Fruit fly (Drosophila melanogaster) whole organism: Measurements from ENCODE around the gene Bub1.

Experiments used
- CG8478 ChIP-seq: fragments of >200 bp; optimal IDR thresholded peaks from 2 replicates; lab custom pipeline; 2018; ENCODE audit warnings: inconsistent platforms
- Dll ChIP-seq: fragments of >200 bp; optimal IDR thresholded peaks from 2 replicates; lab custom pipeline; 2017
- EcR ChIP-seq, 2 experiments: fragments of >200 bp; optimal IDR thresholded peaks; 2 replicates each; lab custom pipeline; 2017; ENCODE audit warnings: missing biosample characterization in 2 of 2, missing genetic modification characterization in 2 of 2, missing genetic modification reagents in 2 of 2
- pan ChIP-seq: fragments of >200 bp; optimal IDR thresholded peaks from 2 replicates; lab custom pipeline; 2017
- psq ChIP-seq: fragments of >200 bp; optimal IDR thresholded peaks from 2 replicates; lab custom pipeline; 2017
- usp ChIP-seq: fragments of >200 bp; optimal IDR thresholded peaks from 2 replicates; lab custom pipeline; 2017; ENCODE audit warnings: missing biosample characterization, missing genetic modification characterization, mixed read lengths

DNA sequence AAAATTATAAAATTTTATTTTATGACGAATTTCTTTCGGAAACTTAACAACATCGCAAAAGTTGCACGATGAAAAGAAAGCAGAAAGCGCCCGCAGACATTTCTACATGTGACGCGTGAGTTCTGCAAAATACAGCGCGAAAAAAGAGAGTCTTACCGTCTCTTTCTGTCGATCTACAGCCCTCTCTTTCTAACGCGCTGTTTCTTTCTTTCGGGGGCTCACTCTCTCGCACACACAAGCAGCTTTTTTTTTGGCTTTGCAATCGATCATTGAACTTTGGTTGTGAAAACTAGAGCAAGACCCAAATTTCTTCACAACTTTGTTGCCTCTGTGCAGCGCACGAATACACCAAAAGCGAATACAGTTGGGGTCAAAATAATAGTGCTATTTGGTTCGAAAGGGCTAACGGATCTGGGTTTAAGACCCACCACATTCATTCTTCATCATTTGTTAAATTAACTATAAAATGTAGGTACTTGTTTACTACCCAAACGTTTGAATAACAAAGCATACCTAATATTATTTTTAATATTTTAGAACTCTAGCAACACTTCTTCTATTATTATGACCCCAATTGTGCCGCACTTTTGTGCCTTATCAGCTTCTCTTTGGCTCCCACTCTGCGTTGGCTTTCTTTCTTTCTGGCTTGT is 20.4 kb downstream of the Bub1 start:
- TF ChIP-seq usp (GFP tag; lab: Kevin White, UChicago) (no peak), CG8478 (lab: Kevin White, UChicago) (peak; percentile 32), pan (lab: Kevin White, UChicago) (no peak), EcR (GFP tag; optimal IDR thresholded peaks at IDR 0.05; lab: Kevin White, UChicago) (peak in 1 of 2 experiments; percentile 75), Dll (lab: Kevin White, UChicago) (no peak), psq (lab: Kevin White, UChicago) (no peak)
